Fruit fly (Drosophila melanogaster) whole organism, prepupa: ENCODE data around the gene CG43373.
A peak's percentile ranks its signal among the peaks of the same experiment; 100 is the strongest.

ENCODE experiments used
- Blimp-1 ChIP-seq: fragments of 200-800 bp; sonication (Bioruptor generic); optimal IDR thresholded peaks from 3 replicates; lab custom pipeline; 2017; ENCODE audit warnings: missing biosample characterization, missing genetic modification characterization, mild to moderate bottlenecking, moderate library complexity, missing genetic modification reagents
- CG10631 ChIP-seq: fragments of 200-800 bp; sonication (Bioruptor generic); optimal IDR thresholded peaks from 2 replicates; lab custom pipeline; 2016; ENCODE audit warnings: missing biosample characterization, missing genetic modification characterization
- CG10669 ChIP-seq: fragments of 200-800 bp; sonication (Bioruptor generic); optimal IDR thresholded peaks from 3 replicates; lab custom pipeline; 2018; ENCODE audit warnings: missing biosample characterization, mild to moderate bottlenecking, missing genetic modification characterization, moderate library complexity
- CG11294 ChIP-seq: fragments of 200-800 bp; sonication (Bioruptor generic); IDR thresholded peaks from 2 replicates; pipeline ENCODE4 v1.3.6; 2022; ENCODE audit warnings: missing biosample characterization, missing genetic modification characterization
- CG11762 ChIP-seq: fragments of 200-800 bp; sonication (Bioruptor generic); optimal IDR thresholded peaks from 3 replicates; lab custom pipeline; 2016; ENCODE audit warnings: missing biosample characterization, missing genetic modification characterization; ENCODE audit not compliant: insufficient read depth
- CG11902 ChIP-seq: fragments of 200-800 bp; sonication (Bioruptor generic); optimal IDR thresholded peaks from 3 replicates; lab custom pipeline; 2016; ENCODE audit warnings: missing biosample characterization, missing genetic modification characterization
- CG15336 ChIP-seq: fragments of 200-800 bp; sonication (Bioruptor generic); IDR thresholded peaks from 2 replicates; pipeline ENCODE4 v1.3.6; 2022; ENCODE audit warnings: missing biosample characterization, missing genetic modification characterization
- CG1621 ChIP-seq: fragments of 200-800 bp; sonication (Bioruptor generic); optimal IDR thresholded peaks from 3 replicates; lab custom pipeline; 2018; ENCODE audit warnings: missing biosample characterization, mild to moderate bottlenecking, missing genetic modification characterization
- CG3032 ChIP-seq: fragments of 200-800 bp; optimal IDR thresholded peaks from 2 replicates; lab custom pipeline; 2019; ENCODE audit warnings: missing biosample characterization, mild to moderate bottlenecking, missing genetic modification characterization, moderate library complexity
- CG31627 ChIP-seq: fragments of 200-800 bp; sonication (Bioruptor generic); optimal IDR thresholded peaks from 3 replicates; lab custom pipeline; 2016; ENCODE audit warnings: missing biosample characterization, missing genetic modification characterization
- CG32006 ChIP-seq: fragments of 200-800 bp; sonication (Bioruptor generic); optimal IDR thresholded peaks from 3 replicates; lab custom pipeline; 2017; ENCODE audit warnings: missing biosample characterization, mild to moderate bottlenecking, missing genetic modification characterization
- CG34406 ChIP-seq: fragments of 200-800 bp; sonication (Bioruptor generic); optimal IDR thresholded peaks from 3 replicates; lab custom pipeline; 2016; ENCODE audit warnings: missing biosample characterization, missing genetic modification characterization
- CG3919 ChIP-seq: fragments of 200-800 bp; sonication (Bioruptor generic); optimal IDR thresholded peaks from 3 replicates; lab custom pipeline; 2016; ENCODE audit warnings: missing biosample characterization, missing genetic modification characterization
- CG4318 ChIP-seq: fragments of 200-800 bp; sonication (Bioruptor generic); optimal IDR thresholded peaks from 3 replicates; lab custom pipeline; 2017; ENCODE audit warnings: missing biosample characterization, mild to moderate bottlenecking, missing genetic modification characterization
- CG6792 ChIP-seq: fragments of 200-800 bp; sonication (Bioruptor generic); optimal IDR thresholded peaks from 3 replicates; lab custom pipeline; 2016; ENCODE audit warnings: missing biosample characterization, missing genetic modification characterization
- CG6808 ChIP-seq: fragments of 200-800 bp; sonication (Bioruptor generic); optimal IDR thresholded peaks from 3 replicates; lab custom pipeline; 2017; ENCODE audit warnings: missing biosample characterization, missing genetic modification characterization, mild to moderate bottlenecking, moderate library complexity, missing genetic modification reagents
- CG7368 ChIP-seq: fragments of 200-800 bp; sonication (Bioruptor generic); optimal IDR thresholded peaks from 3 replicates; lab custom pipeline; 2016; ENCODE audit warnings: missing biosample characterization, missing genetic modification characterization
- CG8119 ChIP-seq: fragments of 200-800 bp; sonication (Bioruptor generic); IDR thresholded peaks from 3 replicates; pipeline ENCODE4 v1.3.6; 2022; ENCODE audit warnings: missing biosample characterization, missing genetic modification characterization
- CG8319 ChIP-seq: fragments of 200-800 bp; sonication (Bioruptor generic); optimal IDR thresholded peaks from 3 replicates; lab custom pipeline; 2016; ENCODE audit warnings: missing biosample characterization, missing genetic modification characterization
- CG9139 ChIP-seq: fragments of 200-800 bp; sonication (Bioruptor generic); optimal IDR thresholded peaks from 3 replicates; lab custom pipeline; 2017; ENCODE audit warnings: missing biosample characterization, mild to moderate bottlenecking, missing genetic modification characterization
- Eip75B ChIP-seq: fragments of 200-800 bp; sonication (Bioruptor generic); optimal IDR thresholded peaks from 3 replicates; lab custom pipeline; 2016; ENCODE audit warnings: missing biosample characterization, missing genetic modification characterization
- Eip78C ChIP-seq: fragments of 200-800 bp; sonication (Bioruptor generic); peaks from one replicate; lab custom pipeline; 2016; ENCODE audit warnings: missing biosample characterization, missing genetic modification characterization
- Eip93F ChIP-seq: fragments of 200-800 bp; sonication (Bioruptor generic); optimal IDR thresholded peaks from 2 replicates; lab custom pipeline; 2016; ENCODE audit warnings: missing biosample characterization, mild to moderate bottlenecking, missing genetic modification characterization
- Ets96B ChIP-seq: fragments of 200-800 bp; optimal IDR thresholded peaks from 2 replicates; lab custom pipeline; 2019; ENCODE audit warnings: missing biosample characterization, mild to moderate bottlenecking, missing genetic modification characterization, moderate library complexity
- Hr39 ChIP-seq: fragments of 200-800 bp; sonication (Bioruptor generic); optimal IDR thresholded peaks from 2 replicates; lab custom pipeline; 2016; ENCODE audit warnings: missing biosample characterization, missing genetic modification characterization
- Hr4 ChIP-seq: fragments of 200-800 bp; sonication (Bioruptor generic); optimal IDR thresholded peaks from 3 replicates; lab custom pipeline; 2016; ENCODE audit warnings: missing biosample characterization, missing genetic modification characterization
- Lpt ChIP-seq: fragments of 200-800 bp; sonication (Bioruptor generic); optimal IDR thresholded peaks from 3 replicates; lab custom pipeline; 2016; ENCODE audit warnings: missing biosample characterization, missing genetic modification characterization
- OdsH ChIP-seq: fragments of 200-800 bp; sonication (Bioruptor generic); optimal IDR thresholded peaks from 3 replicates; lab custom pipeline; 2016; ENCODE audit warnings: missing biosample characterization, missing genetic modification characterization
- Sox102F ChIP-seq: fragments of 200-800 bp; sonication (Bioruptor generic); optimal IDR thresholded peaks from 2 replicates; lab custom pipeline; 2016; ENCODE audit warnings: missing biosample characterization, mild to moderate bottlenecking, missing genetic modification characterization
- Sox14 ChIP-seq: fragments of 200-800 bp; sonication (Bioruptor generic); optimal IDR thresholded peaks from 3 replicates; lab custom pipeline; 2016; ENCODE audit warnings: missing biosample characterization, missing genetic modification characterization
- Sox15 ChIP-seq: fragments of 200-800 bp; sonication (Bioruptor generic); optimal IDR thresholded peaks from 3 replicates; lab custom pipeline; 2016; ENCODE audit warnings: missing biosample characterization, missing genetic modification characterization
- achi ChIP-seq: fragments of 200-800 bp; sonication (Bioruptor generic); optimal IDR thresholded peaks from 3 replicates; lab custom pipeline; 2016; ENCODE audit warnings: missing biosample characterization, missing genetic modification characterization
- acj6 ChIP-seq: fragments of 200-800 bp; sonication (Bioruptor generic); optimal IDR thresholded peaks from 3 replicates; lab custom pipeline; 2016; ENCODE audit warnings: missing biosample characterization, missing genetic modification characterization
- cyc ChIP-seq: fragments of 200-800 bp; sonication (Bioruptor generic); optimal IDR thresholded peaks from 3 replicates; lab custom pipeline; 2016; ENCODE audit warnings: missing biosample characterization, missing genetic modification characterization
- dac ChIP-seq: fragments of 200-800 bp; sonication (Bioruptor generic); optimal IDR thresholded peaks from 2 replicates; lab custom pipeline; 2017; ENCODE audit warnings: missing biosample characterization, mild to moderate bottlenecking, missing genetic modification characterization
- eg ChIP-seq: fragments of 200-800 bp; sonication (Bioruptor generic); IDR thresholded peaks from 3 replicates; pipeline ENCODE4 v1.3.6; 2022; ENCODE audit warnings: missing biosample characterization, missing genetic modification characterization
- esn ChIP-seq: fragments of 200-800 bp; sonication (Bioruptor generic); optimal IDR thresholded peaks from 2 replicates; lab custom pipeline; 2016; ENCODE audit warnings: missing biosample characterization, mild to moderate bottlenecking, missing genetic modification characterization, moderate library complexity
- fd59A ChIP-seq: fragments of 200-800 bp; sonication (Bioruptor generic); optimal IDR thresholded peaks from 2 replicates; lab custom pipeline; 2017; ENCODE audit warnings: missing biosample characterization, mild to moderate bottlenecking, missing genetic modification characterization, missing genetic modification reagents
- fd85E ChIP-seq: fragments of 200-800 bp; sonication (Bioruptor generic); optimal IDR thresholded peaks from 3 replicates; lab custom pipeline; 2016; ENCODE audit warnings: missing biosample characterization, missing genetic modification characterization
- lz ChIP-seq: fragments of 200-800 bp; sonication (Bioruptor generic); optimal IDR thresholded peaks from 3 replicates; lab custom pipeline; 2016; ENCODE audit warnings: missing biosample characterization, missing genetic modification characterization
- net ChIP-seq: fragments of 200-800 bp; sonication (Bioruptor generic); optimal IDR thresholded peaks from 3 replicates; lab custom pipeline; 2016; ENCODE audit warnings: missing biosample characterization, missing genetic modification characterization
- pdm3 ChIP-seq: fragments of 200-800 bp; sonication (Bioruptor generic); optimal IDR thresholded peaks from 3 replicates; lab custom pipeline; 2016; ENCODE audit warnings: missing biosample characterization, missing genetic modification characterization
- spab ChIP-seq: fragments of 200-800 bp; sonication (Bioruptor generic); optimal IDR thresholded peaks from 2 replicates; lab custom pipeline; 2017; ENCODE audit warnings: missing biosample characterization, mild to moderate bottlenecking, missing genetic modification characterization, missing genetic modification reagents
- ss ChIP-seq, 2 experiments: fragments of 200-800 bp; sonication (Bioruptor generic); optimal IDR thresholded peaks; 2 replicates in 1 of 2; 3 replicates in 1 of 2; lab custom pipeline; 2017 to 2018; ENCODE audit warnings: mild to moderate bottlenecking in 2 of 2, missing biosample characterization in 2 of 2, missing genetic modification characterization in 2 of 2, moderate library complexity in 1 of 2
- svp ChIP-seq: fragments of 200-800 bp; sonication (Bioruptor generic); peaks from one replicate; lab custom pipeline; 2016; ENCODE audit warnings: missing biosample characterization, missing genetic modification characterization
- topi ChIP-seq: fragments of 200-800 bp; sonication (Bioruptor generic); optimal IDR thresholded peaks from 3 replicates; lab custom pipeline; 2016; ENCODE audit warnings: missing biosample characterization, missing genetic modification characterization
- vri ChIP-seq: fragments of 200-800 bp; sonication (Bioruptor generic); optimal IDR thresholded peaks from 3 replicates; lab custom pipeline; 2016; ENCODE audit warnings: missing biosample characterization, mild to moderate bottlenecking, missing genetic modification characterization

The CG43373 gene

dm6 chr3L:16582678-16583315 lies 39.6 kb upstream of the CG43373 start, which contains the start of gene Rpn12 (continued):
- TF ChIP-seq spab (GFP tag; lab: Kevin White, UChicago): no peak
- TF ChIP-seq Sox102F (GFP tag; lab: Kevin White, UChicago): no peak
- no peak for TF ChIP-seq CG11902
- no peak for TF ChIP-seq CG9139 (GFP tag; lab: Kevin White, UChicago)
- TF ChIP-seq fd59A (GFP tag; lab: Kevin White, UChicago): no peak
- TF ChIP-seq CG6792 (GFP tag; lab: Kevin White, UChicago): no peak
- peak; percentile 2 for TF ChIP-seq CG34406 (GFP tag; lab: Kevin White, UChicago)
- TF ChIP-seq Sox15 (GFP tag; lab: Kevin White, UChicago): no peak
- TF ChIP-seq vri: no peak
- TF ChIP-seq OdsH (GFP tag; lab: Kevin White, UChicago): peak; percentile 23
- TF ChIP-seq achi (GFP tag; lab: Kevin White, UChicago): no peak
- peak; percentile 33 for TF ChIP-seq CG31627
- no peak for TF ChIP-seq eg
- TF ChIP-seq CG1621 (tag; lab: Kevin White, UChicago): no peak
- TF ChIP-seq topi (GFP tag; lab: Kevin White, UChicago): peak; percentile 25

- TF ChIP-seq CG15336 (GFP tag; lab: Robert Waterston, UW): no peak
- TF ChIP-seq CG1621 (tag; lab: Kevin White, UChicago): no peak
- TF ChIP-seq net (GFP tag; lab: Kevin White, UChicago): no peak
- TF ChIP-seq ss (GFP tag; optimal IDR thresholded peaks at IDR 0.05; lab: Kevin White, UChicago): no peak
- peak; percentile 57 for TF ChIP-seq achi (GFP tag; lab: Kevin White, UChicago)
- TF ChIP-seq CG8319 (GFP tag; lab: Kevin White, UChicago): peak; percentile 38
- peak; percentile 36 for TF ChIP-seq Blimp-1
- peak; percentile 72 for TF ChIP-seq pdm3 (GFP tag; lab: Kevin White, UChicago)
- no peak for TF ChIP-seq Eip93F (GFP tag; lab: Kevin White, UChicago)
- peak; percentile 69 for TF ChIP-seq Hr39 (GFP tag; lab: Kevin White, UChicago)
- no peak for TF ChIP-seq Sox102F (GFP tag; lab: Kevin White, UChicago)
- peak; percentile 87 for TF ChIP-seq Eip78C (GFP tag; lab: Kevin White, UChicago)
- peak; percentile 67 for TF ChIP-seq lz (GFP tag; lab: Kevin White, UChicago)
- TF ChIP-seq cyc (GFP tag; lab: Kevin White, UChicago): peak; percentile 71
- TF ChIP-seq fd85E: no peak
- TF ChIP-seq CG3032 (tag; lab: Kevin White, UChicago): peak; percentile 50
- TF ChIP-seq CG3919: peak; percentile 61
- no peak; the same call in 2 of the 3 replicates for TF ChIP-seq eg
- TF ChIP-seq CG11294 (GFP tag; lab: Robert Waterston, UW): no peak
- TF ChIP-seq CG4318 (GFP tag; lab: Kevin White, UChicago): no peak
- peak; percentile 41 for TF ChIP-seq CG11902
- peak; percentile 51 for TF ChIP-seq CG7368 (GFP tag; lab: Kevin White, UChicago)
- TF ChIP-seq vri: no peak
- peak; percentile 64 for TF ChIP-seq topi (GFP tag; lab: Kevin White, UChicago)
- peak; percentile 79 for TF ChIP-seq esn (GFP tag; lab: Kevin White, UChicago)
- TF ChIP-seq CG31627: peak; percentile 73
- TF ChIP-seq CG11762 (GFP tag; lab: Kevin White, UChicago): peak; percentile 34
- TF ChIP-seq CG8119 (GFP tag; lab: Robert Waterston, UW): no peak; the same call in 1 of the 3 replicates
- peak; percentile 69 for TF ChIP-seq Eip75B
- peak; percentile 60 for TF ChIP-seq Hr4 (GFP tag; lab: Kevin White, UChicago)
- TF ChIP-seq CG32006: no peak
- peak; percentile 40 for TF ChIP-seq Ets96B
- TF ChIP-seq Sox15 (GFP tag; lab: Kevin White, UChicago): peak; percentile 33
- TF ChIP-seq Sox14 (GFP tag; lab: Kevin White, UChicago): peak; percentile 54
- peak; percentile 32 for TF ChIP-seq fd59A (GFP tag; lab: Kevin White, UChicago)
- TF ChIP-seq CG10669 (GFP tag; lab: Kevin White, UChicago): no peak
- TF ChIP-seq CG9139 (GFP tag; lab: Kevin White, UChicago): no peak
- peak; percentile 63 for TF ChIP-seq acj6 (GFP tag; lab: Kevin White, UChicago)
- no peak for TF ChIP-seq svp (GFP tag; lab: Kevin White, UChicago)
- peak; percentile 62 for TF ChIP-seq CG10631
- TF ChIP-seq CG6808 (GFP tag; lab: Kevin White, UChicago): peak; percentile 2
- no peak for TF ChIP-seq dac (GFP tag; lab: Kevin White, UChicago)
- TF ChIP-seq CG34406 (GFP tag; lab: Kevin White, UChicago): peak; percentile 51
- TF ChIP-seq Lpt: peak; percentile 38
Measured at dm6 chr3L:16581201-16581705, 38.1 kb upstream of the CG43373 start, which contains the start of gene Smn. Gene Smn (minus strand): TSS chr3L:16581547.
